Worm (Caenorhabditis elegans): ENCODE data around the gene Y43F8C.11.

Gene Y43F8C.11

DNA sequence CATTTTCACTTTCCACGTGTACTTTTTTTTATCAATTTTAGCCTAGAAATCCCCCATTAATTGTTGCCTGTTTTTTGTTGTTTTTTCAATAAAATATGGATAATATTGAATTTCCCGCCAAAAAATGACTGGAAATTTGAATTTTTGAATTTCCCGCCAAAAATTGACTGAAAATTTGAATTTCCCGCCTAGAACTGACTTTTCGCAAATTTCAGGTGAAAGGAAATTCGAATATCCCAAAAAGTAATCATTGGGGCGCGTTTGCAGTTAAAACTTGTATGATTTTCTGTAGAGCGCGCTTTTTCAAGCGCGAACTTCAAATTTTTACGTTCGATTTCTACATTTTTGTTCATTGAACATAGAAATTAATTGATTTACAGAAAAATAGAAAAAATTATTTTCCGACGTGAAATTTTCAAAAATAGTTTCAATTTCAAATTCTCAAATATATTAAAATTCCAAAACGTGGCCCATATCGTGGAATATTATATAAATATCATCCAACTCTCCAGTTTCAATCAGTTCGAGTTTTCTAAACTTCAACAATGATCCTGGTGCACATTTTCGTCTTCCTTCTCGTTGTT lies 24.4 kb upstream of the Y43F8C.11 start, which contains the start of gene Y43F8C.9 (continued):
- TF ChIP-seq F22D6.2 (tag; optimal IDR thresholded peaks at IDR 0.05) (no peak), ZK185.1 (tag; optimal IDR thresholded peaks at IDR 0.05; ENCODE audit: poor library complexity, severe bottlenecking) (no peak), lin-35 (GFP tag; optimal IDR thresholded peaks at IDR 0.05) (no peak), Y53G8AR.9 (GFP tag; conservative IDR thresholded peaks at IDR 0.05) (no peak), B0035.1 (tag; optimal IDR thresholded peaks at IDR 0.05) (no peak), egl-18 (GFP tag; IDR thresholded peaks at IDR 0.05) (no peak), nhr-179 (tag; optimal IDR thresholded peaks at IDR 0.05) (no peak), him-1 (tag; optimal IDR thresholded peaks at IDR 0.05) (no peak), hlh-12 (tag; optimal IDR thresholded peaks at IDR 0.05) (no peak), F57C9.4 (tag; optimal IDR thresholded peaks at IDR 0.05) (no peak)

DNA sequence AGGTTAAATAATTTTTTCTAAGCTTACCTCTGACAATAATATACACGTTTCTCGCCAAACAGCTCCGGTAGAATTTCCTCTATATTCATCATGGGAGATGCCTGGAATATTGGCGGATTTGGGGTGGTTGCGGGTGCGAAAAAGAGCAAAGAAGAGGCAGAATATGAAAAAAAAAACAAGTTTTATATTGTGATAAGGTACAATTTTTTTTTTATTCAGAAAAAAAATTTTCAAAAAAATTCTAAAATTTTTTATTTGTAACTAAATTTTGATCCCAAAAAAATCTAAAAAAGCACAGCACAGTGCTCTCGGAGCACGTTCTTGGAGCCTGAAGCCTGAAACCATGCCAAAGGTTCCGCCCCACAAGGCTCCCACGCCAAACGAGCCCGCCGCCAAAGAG lies 14.9 kb upstream of the Y43F8C.11 start, which contains the start of gene dmd-3:
TSS of gene dmd-3 (minus strand) at position 101 of the 400 bp plus-strand sequence.
- TF ChIP-seq sptf-2 (GFP tag; optimal IDR thresholded peaks at IDR 0.05) = no peak
- TF ChIP-seq rpc-1 (optimal IDR thresholded peaks at IDR 0.05) = no peak
- TF ChIP-seq rpc-1 (tag; optimal IDR thresholded peaks at IDR 0.05) = peak; percentile 3
- no peak for TF ChIP-seq madf-8 (GFP tag; conservative IDR thresholded peaks at IDR 0.05)

DNA sequence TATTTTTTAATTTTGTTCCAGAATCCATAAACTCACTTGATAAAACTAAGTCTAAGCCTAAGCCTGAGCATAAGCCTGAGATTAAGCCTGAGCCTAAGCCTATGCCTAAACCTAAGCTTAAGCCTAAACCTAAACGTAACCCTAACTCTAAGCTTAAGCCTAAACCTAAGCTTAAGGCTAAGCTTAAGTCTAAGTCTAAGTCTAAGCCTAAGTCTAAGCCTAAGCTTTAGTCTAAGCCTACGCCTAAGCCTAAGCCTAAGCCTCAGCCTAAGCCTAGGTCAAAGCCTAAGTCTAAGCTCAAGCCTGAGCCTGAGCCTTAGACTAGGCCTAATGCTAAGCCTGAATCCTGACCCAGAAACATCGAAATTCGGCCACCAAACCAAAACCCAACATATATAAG lies 5.5 kb upstream of the Y43F8C.11 start:
- TF ChIP-seq dox-1 (GFP tag; IDR thresholded peaks at IDR 0.05) (no peak), rec-8 (tag; optimal IDR thresholded peaks at IDR 0.05) (no peak), akir-1 (GFP tag; optimal IDR thresholded peaks at IDR 0.05) (no peak), B0035.1 (tag; optimal IDR thresholded peaks at IDR 0.05) (no peak)

DNA sequence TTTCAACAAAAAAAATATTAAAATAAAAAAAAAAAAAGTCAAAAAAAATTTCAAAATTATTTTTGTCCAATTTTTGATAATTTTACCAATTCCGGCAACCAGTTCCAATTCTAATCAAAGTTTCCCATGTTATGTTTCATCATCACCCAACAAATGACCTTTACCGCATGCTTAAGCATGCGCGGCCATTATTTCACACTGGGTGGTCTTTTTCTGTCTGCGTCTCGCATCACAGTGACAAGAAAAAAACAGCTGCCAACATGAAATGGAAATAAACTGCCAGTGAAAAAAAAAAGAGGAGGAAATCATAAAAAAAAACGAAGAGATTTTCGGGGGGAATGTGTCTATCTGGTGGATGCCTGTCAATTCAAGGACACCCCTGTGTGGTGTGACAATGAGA lies 3.8 kb upstream of the Y43F8C.11 start:
- TF ChIP-seq xnd-1 (tag; optimal IDR thresholded peaks at IDR 0.05) (no peak), ztf-25 (GFP tag; IDR thresholded peaks at IDR 0.05) (no peak), hmg-1.2 (GFP tag; IDR thresholded peaks at IDR 0.05) (peak; percentile 26; the same call in 1 of the 2 replicates), F37B4.10 (GFP tag; IDR thresholded peaks at IDR 0.05) (no peak)

DNA sequence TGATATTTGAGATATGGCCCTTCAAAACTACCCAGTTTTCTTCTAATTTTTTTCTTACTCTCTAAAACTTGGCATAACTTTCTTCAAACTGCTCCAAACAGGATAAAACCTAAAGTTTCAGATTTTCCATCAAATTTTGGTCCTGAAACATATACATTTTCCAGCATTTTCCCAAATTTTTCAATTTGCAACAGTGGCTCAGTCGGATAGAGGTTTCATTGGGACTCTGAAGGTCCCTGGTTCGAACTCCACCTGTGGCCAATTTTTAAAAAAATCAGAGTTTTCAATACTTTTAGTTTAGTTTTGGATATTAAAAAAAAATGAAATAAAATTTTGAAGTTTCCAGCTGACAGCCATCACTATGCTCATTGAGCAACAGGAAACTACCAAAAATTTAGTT lies 2.3 kb upstream of the Y43F8C.11 start:
- TF ChIP-seq ceh-91 (GFP tag; IDR thresholded peaks at IDR 0.05) = no peak
- TF ChIP-seq rpc-1 (optimal IDR thresholded peaks at IDR 0.05) = peak; percentile 29
- TF ChIP-seq rpc-1 (tag; optimal IDR thresholded peaks at IDR 0.05) = peak; percentile 66
- TF ChIP-seq repo-1 (tag; optimal IDR thresholded peaks at IDR 0.05) = no peak
- peak; percentile 35 for TF ChIP-seq B0261.1 (tag; optimal IDR thresholded peaks at IDR 0.05)
- peak; percentile 74 for TF ChIP-seq tbp1 (GFP tag; optimal IDR thresholded peaks at IDR 0.05)
- no peak for TF ChIP-seq mes-4 (tag; optimal IDR thresholded peaks at IDR 0.05)

DNA sequence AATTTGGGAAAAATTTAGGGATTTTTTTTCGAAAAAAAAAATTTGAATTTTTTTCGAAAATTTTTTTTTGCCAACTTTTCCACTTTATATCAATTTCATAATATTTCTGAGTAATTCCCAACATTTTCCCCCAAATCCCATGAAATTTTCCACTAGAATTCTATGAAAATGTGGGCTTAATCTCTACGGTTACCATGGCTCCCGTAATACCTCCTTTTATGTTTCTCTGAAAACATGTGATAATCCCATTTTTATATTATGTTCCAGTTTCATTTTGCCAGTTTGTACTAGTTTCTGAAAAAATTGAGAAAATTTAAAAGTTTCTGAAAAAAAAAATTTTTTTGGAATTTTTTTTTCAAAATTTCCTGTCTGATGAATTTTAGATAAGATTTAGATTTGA lies 1.8 kb upstream of the Y43F8C.11 start:
- TF ChIP-seq sptf-2 (GFP tag; optimal IDR thresholded peaks at IDR 0.05) = no peak
- TF ChIP-seq attf-3 (GFP tag; conservative IDR thresholded peaks at IDR 0.05) = no peak
- TF ChIP-seq egl-18 (GFP tag; IDR thresholded peaks at IDR 0.05) = no peak
- TF ChIP-seq lsl-1 (GFP tag; optimal IDR thresholded peaks at IDR 0.05) = no peak
- no peak for TF ChIP-seq ztf-22 (GFP tag; optimal IDR thresholded peaks at IDR 0.05)
- TF ChIP-seq attf-5 (GFP tag; optimal IDR thresholded peaks at IDR 0.05) = no peak
- no peak for TF ChIP-seq dpl-1 (GFP tag; optimal IDR thresholded peaks at IDR 0.05)
- TF ChIP-seq F22D6.2 (tag; optimal IDR thresholded peaks at IDR 0.05) = no peak
- TF ChIP-seq Y53F4B.3 (GFP tag; IDR thresholded peaks at IDR 0.05) = no peak
